Comparison of ENCODE assay signal across 2 fruit fly cellular contexts in genomic region chr3R:30109380-30109779, dm6.
TF ChIP-seq lines count a peak whose summit lies in the region.

No protein-coding gene starts in this region.

- no peak for TF ChIP-seq CTCF in whole organism, embryonic (GFP tag; optimal IDR thresholded peaks at IDR 0.05; lab: Kevin White, UChicago)

TF ChIP-seq in whole organism, embryonic, 481 proteins besides CTCF, POLR2A, EP300 and RAD21:
- TF ChIP-seq CG11456 (GFP tag; IDR thresholded peaks at IDR 0.05; lab: Robert Waterston, UW) = 0 out of 3 replicates have a peak, but pooled peaks have one; percentile 36
- no peak for TF ChIP-seq CG6689 (GFP tag; IDR thresholded peaks at IDR 0.05; lab: Robert Waterston, UW)
- TF ChIP-seq Dfd (GFP tag; optimal IDR thresholded peaks at IDR 0.05; lab: Kevin White, UChicago) = peak in 1 of 2 experiments; percentile 65
- peak; percentile 54 for TF ChIP-seq Ets65A (GFP tag; lab: Kevin White, UChicago)

TF ChIP-seq in whole organism, wandering third instar larva, 38 proteins besides CTCF, POLR2A, EP300 and RAD21:
- TF ChIP-seq pan (optimal IDR thresholded peaks at IDR 0.05; lab: Kevin White, UChicago) (no peak), rgr (GFP tag; optimal IDR thresholded peaks at IDR 0.05; lab: Kevin White, UChicago) (no peak), Dif (GFP tag; optimal IDR thresholded peaks at IDR 0.05; lab: Kevin White, UChicago; ENCODE audit: partially characterized antibody) (no peak), CG32264 (GFP tag; optimal IDR thresholded peaks at IDR 0.05; lab: Kevin White, UChicago) (no peak), Dfd (GFP tag; optimal IDR thresholded peaks at IDR 0.05; lab: Kevin White, UChicago) (peak; percentile 88)
